Worm (Caenorhabditis elegans) whole organism, L2 larva: ENCODE data around the gene cest-4.

ENCODE experiments used
- C34F6.9 ChIP-seq: fragments of 150-350 bp; optimal IDR thresholded peaks from 2 replicates; lab custom pipeline; 2014; ENCODE audit warnings: missing biosample characterization, missing genetic modification characterization
- F13H6.1 ChIP-seq: sonication (generic microtip); optimal IDR thresholded peaks from 2 replicates; lab custom pipeline; 2016; ENCODE audit warnings: missing genetic modification characterization, missing compliant biosample characterization
- R02D3.7 ChIP-seq: fragments of 150-350 bp; optimal IDR thresholded peaks from 2 replicates; lab custom pipeline; 2014; ENCODE audit warnings: missing biosample characterization, missing genetic modification characterization
- Y55F3AM.14 ChIP-seq: fragments of 200-800 bp; sonication (Bioruptor generic); optimal IDR thresholded peaks from 2 replicates; lab custom pipeline; 2018; ENCODE audit warnings: mild to moderate bottlenecking, missing genetic modification characterization, missing compliant biosample characterization
- ZK546.5 ChIP-seq: sonication (generic microtip); optimal IDR thresholded peaks from 2 replicates; lab custom pipeline; 2017; ENCODE audit warnings: missing biosample characterization, missing genetic modification characterization
- alr-1 ChIP-seq: fragments of 150-350 bp; optimal IDR thresholded peaks from 2 replicates; lab custom pipeline; 2014; ENCODE audit warnings: missing biosample characterization, missing genetic modification characterization
- aly-2 ChIP-seq: fragments of 150-350 bp; optimal IDR thresholded peaks from 2 replicates; lab custom pipeline; 2014; ENCODE audit warnings: missing biosample characterization, missing genetic modification characterization
- ama-1 ChIP-seq: fragments of 150-350 bp; optimal IDR thresholded peaks from 2 replicates; lab custom pipeline; 2018; ENCODE audit warnings: inconsistent platforms
- blmp-1 ChIP-seq: sonication (generic microtip); optimal IDR thresholded peaks from 2 replicates; lab custom pipeline; 2017; ENCODE audit warnings: missing genetic modification characterization, mild to moderate bottlenecking, missing compliant biosample characterization, antibody characterized with exemption, moderate library complexity; ENCODE audit not compliant: insufficient read depth
- ceh-16 ChIP-seq: fragments of 150-350 bp; optimal IDR thresholded peaks from 2 replicates; lab custom pipeline; 2014; ENCODE audit warnings: missing biosample characterization, missing genetic modification characterization
- ceh-82 ChIP-seq: fragments of 150-350 bp; optimal IDR thresholded peaks from 2 replicates; lab custom pipeline; 2014; ENCODE audit warnings: missing biosample characterization, missing genetic modification characterization
- crh-2 ChIP-seq: sonication (generic microtip); optimal IDR thresholded peaks from 2 replicates; lab custom pipeline; 2017; ENCODE audit warnings: missing biosample characterization, missing genetic modification characterization
- dmd-4 ChIP-seq: sonication (generic microtip); optimal IDR thresholded peaks from 2 replicates; lab custom pipeline; 2017; ENCODE audit warnings: missing biosample characterization, missing genetic modification characterization
- egl-27 ChIP-seq: sonication (generic microtip); optimal IDR thresholded peaks from 3 replicates; lab custom pipeline; 2017; ENCODE audit warnings: missing biosample characterization, missing genetic modification reagents, missing genetic modification characterization
- elt-1 ChIP-seq: fragments of 150-350 bp; optimal IDR thresholded peaks from 2 replicates; lab custom pipeline; 2014; ENCODE audit warnings: missing biosample characterization, missing genetic modification characterization
- fos-1 ChIP-seq: fragments of 150-350 bp; optimal IDR thresholded peaks from 2 replicates; lab custom pipeline; 2014; ENCODE audit warnings: missing biosample characterization, missing genetic modification characterization
- gmeb-1 ChIP-seq: fragments of 150-350 bp; optimal IDR thresholded peaks from 2 replicates; lab custom pipeline; 2014; ENCODE audit warnings: missing biosample characterization, missing genetic modification characterization
- lin-11 ChIP-seq: fragments of 150-350 bp; sonication (generic microtip); optimal IDR thresholded peaks from 2 replicates; lab custom pipeline; 2014; ENCODE audit warnings: missing biosample characterization, missing genetic modification characterization, inconsistent platforms, mixed read lengths
- lin-13 ChIP-seq: fragments of 150-350 bp; optimal IDR thresholded peaks from 2 replicates; lab custom pipeline; 2014; ENCODE audit warnings: missing biosample characterization, missing genetic modification reagents, missing genetic modification characterization
- lin-39 ChIP-seq: fragments of 150-350 bp; optimal IDR thresholded peaks from 2 replicates; lab custom pipeline; 2014; ENCODE audit warnings: missing biosample characterization, missing genetic modification reagents, missing genetic modification characterization
- lsy-2 ChIP-seq, 2 experiments: fragments of 150-350 bp in 1 of 2; sonication (generic microtip) in 1 of 2; optimal IDR thresholded peaks; 2 replicates each; lab custom pipeline; 2014 to 2017; ENCODE audit warnings: missing biosample characterization in 2 of 2, missing genetic modification characterization in 2 of 2
- mab-5 ChIP-seq: fragments of 150-350 bp; optimal IDR thresholded peaks from 2 replicates; lab custom pipeline; 2014; ENCODE audit warnings: missing biosample characterization, missing genetic modification characterization
- mbf-1 ChIP-seq: sonication (generic microtip); optimal IDR thresholded peaks from 2 replicates; lab custom pipeline; 2017; ENCODE audit warnings: missing biosample characterization, missing genetic modification characterization
- mdl-1 ChIP-seq, 2 experiments: fragments of 150-350 bp in 1 of 2; sonication (generic microtip) in 1 of 2; optimal IDR thresholded peaks; 2 replicates each; lab custom pipeline; 2017; ENCODE audit warnings: missing biosample characterization in 2 of 2, missing genetic modification characterization in 2 of 2
- nhr-11 ChIP-seq: fragments of 150-350 bp; optimal IDR thresholded peaks from 2 replicates; lab custom pipeline; 2014; ENCODE audit warnings: missing biosample characterization, missing genetic modification characterization
- nhr-12 ChIP-seq: fragments of 150-350 bp; optimal IDR thresholded peaks from 2 replicates; lab custom pipeline; 2014; ENCODE audit warnings: missing biosample characterization, missing genetic modification characterization
- nhr-129 ChIP-seq: fragments of 150-350 bp; optimal IDR thresholded peaks from 2 replicates; lab custom pipeline; 2014; ENCODE audit warnings: missing biosample characterization, missing genetic modification characterization
- nhr-21 ChIP-seq: fragments of 150-350 bp; optimal IDR thresholded peaks from 2 replicates; lab custom pipeline; 2014; ENCODE audit warnings: missing biosample characterization, missing genetic modification characterization
- nhr-237 ChIP-seq: fragments of 150-350 bp; optimal IDR thresholded peaks from 2 replicates; lab custom pipeline; 2014; ENCODE audit warnings: missing biosample characterization, missing genetic modification characterization
- nhr-25 ChIP-seq: fragments of 150-350 bp; sonication (generic microtip); optimal IDR thresholded peaks from 3 replicates; lab custom pipeline; 2014; ENCODE audit warnings: missing biosample characterization, missing genetic modification characterization
- nhr-6 ChIP-seq: fragments of 150-350 bp; optimal IDR thresholded peaks from 2 replicates; lab custom pipeline; 2014; ENCODE audit warnings: missing biosample characterization, missing genetic modification characterization
- nhr-77 ChIP-seq: fragments of 150-350 bp; optimal IDR thresholded peaks from 2 replicates; lab custom pipeline; 2014; ENCODE audit warnings: missing biosample characterization, missing genetic modification characterization
- peb-1 ChIP-seq: fragments of 150-350 bp; optimal IDR thresholded peaks from 2 replicates; lab custom pipeline; 2014; ENCODE audit warnings: missing biosample characterization, missing genetic modification characterization
- sem-4 ChIP-seq: fragments of 150-350 bp; optimal IDR thresholded peaks from 2 replicates; lab custom pipeline; 2014; ENCODE audit warnings: missing biosample characterization, missing genetic modification reagents, missing genetic modification characterization
- skn-1 ChIP-seq: sonication (generic microtip); optimal IDR thresholded peaks from 2 replicates; lab custom pipeline; 2017; ENCODE audit warnings: missing biosample characterization, missing genetic modification characterization
- sma-3 ChIP-seq: sonication (generic microtip); optimal IDR thresholded peaks from 2 replicates; lab custom pipeline; 2016; ENCODE audit warnings: missing genetic modification reagents, missing genetic modification characterization, missing compliant biosample characterization
- sma-9 ChIP-seq, 2 experiments: fragments of 150-350 bp in 1 of 2; sonication (generic microtip) in 1 of 2; optimal IDR thresholded peaks; 2 replicates each; lab custom pipeline; 2014 to 2016; ENCODE audit warnings: missing genetic modification characterization in 2 of 2, mild to moderate bottlenecking in 1 of 2, missing biosample characterization in 1 of 2, missing compliant biosample characterization in 1 of 2, missing genetic modification reagents in 1 of 2, moderate library complexity in 1 of 2
- snpc-4 ChIP-seq: fragments of 150-350 bp; optimal IDR thresholded peaks from 2 replicates; lab custom pipeline; 2014; ENCODE audit warnings: missing biosample characterization, missing genetic modification characterization
- unc-55 ChIP-seq: fragments of 150-350 bp; sonication (generic microtip); optimal IDR thresholded peaks from 3 replicates; lab custom pipeline; 2014; ENCODE audit warnings: missing biosample characterization, missing genetic modification reagents, missing genetic modification characterization
- unc-62 ChIP-seq: fragments of 150-350 bp; optimal IDR thresholded peaks from 2 replicates; lab custom pipeline; 2014; ENCODE audit warnings: missing biosample characterization, missing genetic modification reagents, missing genetic modification characterization
- ztf-1 ChIP-seq: fragments of 200-800 bp; sonication (Bioruptor generic); conservative IDR thresholded peaks from 2 replicates; pipeline ENCODE4 v1.3.6; 2022; ENCODE audit warnings: missing genetic modification characterization, missing compliant biosample characterization
- ztf-11 ChIP-seq: sonication (generic microtip); optimal IDR thresholded peaks from 2 replicates; lab custom pipeline; 2017; ENCODE audit warnings: missing biosample characterization, missing genetic modification characterization
- ztf-4 ChIP-seq: fragments of 150-350 bp; optimal IDR thresholded peaks from 2 replicates; lab custom pipeline; 2014; ENCODE audit warnings: missing biosample characterization, missing genetic modification characterization

Gene cest-4

ce11 chrIV:6802132-6802531, at the start of gene cest-4, which contains the start of gene C17H12.11:
Gene cest-4, minus strand, starts transcription at chrIV:6802337.
Gene C17H12.11, plus strand, starts transcription at chrIV:6802387.
- TF ChIP-seq alr-1 (tag; lab: Kevin White, UChicago) (no peak), fos-1 (peak; percentile 95), snpc-4 (no peak), nhr-12 (tag; lab: Kevin White, UChicago) (no peak), sem-4 (tag; lab: Kevin White, UChicago) (no peak), ama-1 (lab: Kevin White, UChicago) (no peak), skn-1 (tag; lab: Kevin White, UChicago) (peak; percentile 34), sma-9 (GFP tag; optimal IDR thresholded peaks at IDR 0.05; lab: Kevin White, UChicago) (peak; percentile 43), sma-9 (tag; optimal IDR thresholded peaks at IDR 0.05; lab: Kevin White, UChicago) (no peak)
- TF ChIP-seq, all 48 proteins: peak for 3

ce11 chrIV:6842470-6843008, 40.4 kb upstream of the cest-4 start, which contains the start of gene lip-1:
Gene lip-1, plus strand, starts transcription at chrIV:6842958.
- no peak for TF ChIP-seq unc-55 (GFP tag; lab: Kevin White, UChicago)
- no peak for TF ChIP-seq fos-1
- no peak for TF ChIP-seq ZK546.5 (tag; lab: Kevin White, UChicago)

DNA sequence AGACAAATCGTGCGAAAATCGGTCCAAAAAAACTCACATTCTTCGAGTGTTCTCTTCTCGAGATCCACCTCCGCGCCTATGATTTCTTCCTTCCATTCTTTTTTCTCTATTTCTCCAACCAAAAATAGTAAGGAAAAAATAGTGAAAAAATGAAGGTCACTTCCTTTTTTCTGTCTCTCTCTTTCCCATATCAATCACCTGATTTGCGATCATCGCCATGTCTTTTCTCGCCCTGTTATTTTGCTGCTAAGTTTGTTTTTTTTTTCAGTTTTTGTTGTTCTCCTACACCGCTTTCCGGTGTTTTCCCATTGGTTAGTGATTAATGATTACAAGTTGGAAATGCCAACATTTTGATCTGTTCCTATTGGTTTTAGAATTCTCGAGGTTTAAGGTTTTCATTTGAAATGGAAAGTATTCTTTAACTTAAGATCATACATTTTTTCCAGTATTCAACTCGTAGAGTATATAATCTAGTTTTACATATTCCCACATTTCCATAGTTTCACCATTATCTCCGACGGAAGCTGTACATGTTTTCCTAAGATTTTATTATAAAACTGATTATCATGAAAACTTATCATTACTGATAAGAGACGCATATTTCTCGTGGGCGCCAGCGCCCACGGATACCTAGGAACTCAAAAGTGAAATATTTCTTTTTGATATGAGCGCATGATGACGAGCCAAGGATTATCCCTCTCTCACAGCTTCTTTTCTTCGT, 39.6 kb upstream of the cest-4 start:
- TF ChIP-seq unc-62 (GFP tag; lab: Kevin White, UChicago) (no peak), nhr-25 (peak; percentile 42), blmp-1 (tag; lab: Kevin White, UChicago) (peak; percentile 9), fos-1 (peak; percentile 13)

ce11 chrIV:6839091-6839522, 37.0 kb upstream of the cest-4 start:
- no peak for TF ChIP-seq peb-1 (tag; lab: Kevin White, UChicago)
- TF ChIP-seq dmd-4 (tag; lab: Kevin White, UChicago) = no peak
- no peak for TF ChIP-seq nhr-21
- TF ChIP-seq crh-2 = peak; percentile 88
- TF ChIP-seq lin-11 (tag; lab: Kevin White, UChicago) = no peak
- TF ChIP-seq F13H6.1 (tag; lab: Kevin White, UChicago) = peak; percentile 95
- TF ChIP-seq skn-1 (tag; lab: Kevin White, UChicago) = peak; percentile 23
- TF ChIP-seq sem-4 (tag; lab: Kevin White, UChicago) = peak; percentile 68
- TF ChIP-seq ceh-82 (tag; lab: Kevin White, UChicago) = peak; percentile 65
- no peak for TF ChIP-seq nhr-237 (tag; lab: Kevin White, UChicago)
- no peak for TF ChIP-seq lin-39 (tag; lab: Kevin White, UChicago)
- TF ChIP-seq snpc-4 = no peak
- TF ChIP-seq mbf-1 (tag; lab: Kevin White, UChicago) = no peak
- peak; percentile 98 for TF ChIP-seq sma-9 (GFP tag; optimal IDR thresholded peaks at IDR 0.05; lab: Kevin White, UChicago)
- no peak for TF ChIP-seq sma-9 (tag; optimal IDR thresholded peaks at IDR 0.05; lab: Kevin White, UChicago)
- peak; percentile 89 for TF ChIP-seq fos-1
- TF ChIP-seq ztf-1 (GFP tag; lab: Robert Waterston, UW) = no peak
- peak; percentile 41 for TF ChIP-seq blmp-1 (tag; lab: Kevin White, UChicago)
- TF ChIP-seq ZK546.5 (tag; lab: Kevin White, UChicago) = peak; percentile 15
- peak; percentile 79 for TF ChIP-seq mab-5 (tag; lab: Kevin White, UChicago)
- TF ChIP-seq unc-55 (GFP tag; lab: Kevin White, UChicago) = peak; percentile 94
- peak; percentile 72 for TF ChIP-seq lin-13 (GFP tag; lab: Kevin White, UChicago)
- TF ChIP-seq R02D3.7 (tag; lab: Kevin White, UChicago) = no peak
- TF ChIP-seq ztf-11 = no peak
- peak; percentile 61 for TF ChIP-seq gmeb-1 (tag; lab: Kevin White, UChicago)
- TF ChIP-seq ztf-4 = peak; percentile 55
- TF ChIP-seq nhr-25 = no peak
- peak; percentile 81 for TF ChIP-seq egl-27
- TF ChIP-seq nhr-6 = peak; percentile 79
- TF ChIP-seq ceh-16 (tag; lab: Kevin White, UChicago) = no peak
- TF ChIP-seq lsy-2 (tag; optimal IDR thresholded peaks at IDR 0.05; lab: Kevin White, UChicago) = peak; percentile 49 to 86
- TF ChIP-seq nhr-129 = peak; percentile 77
- no peak for TF ChIP-seq alr-1 (tag; lab: Kevin White, UChicago)
- TF ChIP-seq nhr-12 (tag; lab: Kevin White, UChicago) = no peak
- TF ChIP-seq aly-2 (tag; lab: Kevin White, UChicago) = no peak
- peak; percentile 96 for TF ChIP-seq C34F6.9 (tag; lab: Kevin White, UChicago)
- TF ChIP-seq ama-1 (lab: Kevin White, UChicago) = no peak
- peak; percentile 62 to 81 for TF ChIP-seq mdl-1 (tag; optimal IDR thresholded peaks at IDR 0.05; lab: Kevin White, UChicago)
- TF ChIP-seq nhr-11 (tag; lab: Kevin White, UChicago) = no peak
- peak; percentile 53 for TF ChIP-seq unc-62 (GFP tag; lab: Kevin White, UChicago)
- peak; percentile 61 for TF ChIP-seq sma-3 (GFP tag; lab: Kevin White, UChicago)
- no peak for TF ChIP-seq nhr-77 (tag; lab: Kevin White, UChicago)
- no peak for TF ChIP-seq elt-1 (tag; lab: Kevin White, UChicago)
- peak; percentile 82 for TF ChIP-seq Y55F3AM.14 (GFP tag; lab: Kevin White, UChicago)
